Fruit fly (Drosophila melanogaster) whole organism, embryonic: ENCODE measurements around the gene Ttc19.

Source experiments
- Ada2b ChIP-seq: fragments of 200-800 bp; sonication (Bioruptor generic); IDR thresholded peaks from 2 replicates; pipeline ENCODE4 v1.3.6; 2022; ENCODE audit warnings: missing biosample characterization, missing genetic modification characterization
- CG1024 ChIP-seq: fragments of 200-800 bp; sonication (Bioruptor generic); IDR thresholded peaks from 2 replicates; pipeline ENCODE4 v1.3.6; 2022; ENCODE audit warnings: missing biosample characterization, missing genetic modification characterization
- CG10431 ChIP-seq: fragments of 200-800 bp; sonication (Bioruptor generic); optimal IDR thresholded peaks from 3 replicates; lab custom pipeline; 2018; ENCODE audit warnings: missing biosample characterization, mild to moderate bottlenecking, missing genetic modification characterization
- CG10959 ChIP-seq: fragments of 200-800 bp; sonication (Bioruptor generic); IDR thresholded peaks from 2 replicates; pipeline ENCODE4 v1.3.6; 2022; ENCODE audit warnings: missing biosample characterization, missing genetic modification characterization
- CG1233 ChIP-seq: fragments of 200-800 bp; sonication (Bioruptor generic); optimal IDR thresholded peaks from 4 replicates; lab custom pipeline; 2018; ENCODE audit warnings: missing biosample characterization, mild to moderate bottlenecking, missing genetic modification characterization
- CG12659 ChIP-seq: fragments of 200-800 bp; sonication (Bioruptor generic); optimal IDR thresholded peaks from 3 replicates; lab custom pipeline; 2017; ENCODE audit warnings: mild to moderate bottlenecking, missing biosample characterization, missing genetic modification reagents, missing genetic modification characterization
- CG14965 ChIP-seq: fragments of 200-800 bp; sonication (Bioruptor generic); optimal IDR thresholded peaks from 2 replicates; lab custom pipeline; 2016; ENCODE audit warnings: missing biosample characterization, missing genetic modification characterization, borderline replicate concordance
- CG15073 ChIP-seq: fragments of 200-800 bp; sonication (Bioruptor generic); optimal IDR thresholded peaks from 2 replicates; lab custom pipeline; 2016; ENCODE audit warnings: missing biosample characterization, missing genetic modification characterization
- CG15514 ChIP-seq: fragments of 200-800 bp; sonication (Bioruptor generic); optimal IDR thresholded peaks from 3 replicates; lab custom pipeline; 2017; ENCODE audit warnings: missing biosample characterization, missing genetic modification characterization, mild to moderate bottlenecking, moderate library complexity, missing genetic modification reagents
- CG1603 ChIP-seq: fragments of 200-800 bp; sonication (Bioruptor generic); optimal IDR thresholded peaks from 2 replicates; lab custom pipeline; 2019; ENCODE audit warnings: missing biosample characterization, mild to moderate bottlenecking, missing genetic modification characterization, moderate library complexity
- CG17568 ChIP-seq: fragments of 200-800 bp; sonication (Bioruptor generic); optimal IDR thresholded peaks from 2 replicates; lab custom pipeline; 2018; ENCODE audit warnings: missing biosample characterization, mild to moderate bottlenecking, missing genetic modification characterization, moderate library complexity
- CG18599 ChIP-seq: fragments of 200-800 bp; sonication (Bioruptor generic); optimal IDR thresholded peaks from 3 replicates; lab custom pipeline; 2017; ENCODE audit warnings: missing biosample characterization, missing genetic modification characterization, mild to moderate bottlenecking, moderate library complexity, missing genetic modification reagents
- CG31365 ChIP-seq: fragments of 200-800 bp; sonication (Bioruptor generic); optimal IDR thresholded peaks from 2 replicates; lab custom pipeline; 2018; ENCODE audit warnings: missing biosample characterization, mild to moderate bottlenecking, missing genetic modification characterization
- CG6175 ChIP-seq: fragments of 200-800 bp; sonication (Bioruptor generic); IDR thresholded peaks from 3 replicates; pipeline ENCODE4 v1.3.6; 2022; ENCODE audit warnings: missing biosample characterization, missing genetic modification characterization
- CG6254 ChIP-seq: fragments of 200-800 bp; sonication (Bioruptor generic); optimal IDR thresholded peaks from 3 replicates; lab custom pipeline; 2017; ENCODE audit warnings: mild to moderate bottlenecking, missing biosample characterization, missing genetic modification reagents, missing genetic modification characterization
- CG9215 ChIP-seq: fragments of 200-800 bp; sonication (Bioruptor generic); IDR thresholded peaks from 2 replicates; pipeline ENCODE4 v1.3.6; 2022; ENCODE audit warnings: missing biosample characterization, missing genetic modification characterization
- Deaf1 ChIP-seq: fragments of 200-800 bp; optimal IDR thresholded peaks from 3 replicates; lab custom pipeline; 2019; ENCODE audit warnings: missing biosample characterization, mild to moderate bottlenecking, missing genetic modification characterization, moderate library complexity
- Dll ChIP-seq: fragments of 200-800 bp; sonication (Bioruptor generic); IDR thresholded peaks from 4 replicates; pipeline ENCODE4 v1.3.6; 2022; ENCODE audit warnings: missing biosample characterization, missing genetic modification characterization; ENCODE audit not compliant: partially characterized antibody
- H15 ChIP-seq: fragments of 200-800 bp; sonication (Bioruptor generic); IDR thresholded peaks from 3 replicates; pipeline ENCODE4 v1.3.6; 2022; ENCODE audit warnings: missing biosample characterization, missing genetic modification characterization
- H2.0 ChIP-seq: fragments of 200-800 bp; sonication (Bioruptor generic); IDR thresholded peaks from 2 replicates; pipeline ENCODE4 v1.3.6; 2022; ENCODE audit warnings: missing biosample characterization, missing genetic modification characterization
- HLHmδ ChIP-seq: fragments of 200-800 bp; sonication (Bioruptor generic); optimal IDR thresholded peaks from 2 replicates; lab custom pipeline; 2018; ENCODE audit warnings: missing biosample characterization, mild to moderate bottlenecking, missing genetic modification characterization, moderate library complexity
- Hey ChIP-seq: fragments of 200-800 bp; sonication (Bioruptor generic); optimal IDR thresholded peaks from 3 replicates; lab custom pipeline; 2018; ENCODE audit warnings: missing biosample characterization, mild to moderate bottlenecking, missing genetic modification characterization
- HmgZ ChIP-seq: fragments of 200-800 bp; sonication (Bioruptor generic); optimal IDR thresholded peaks from 2 replicates; lab custom pipeline; 2018; ENCODE audit warnings: missing biosample characterization, mild to moderate bottlenecking, missing genetic modification characterization
- Hr78 ChIP-seq, 2 experiments: fragments of 200-800 bp in 1 of 2; fragments of >200 bp in 1 of 2; sonication (Bioruptor generic) in 1 of 2; optimal IDR thresholded peaks; 2 replicates each; lab custom pipeline; 2017 to 2019; ENCODE audit warnings: missing biosample characterization in 2 of 2, missing genetic modification characterization in 2 of 2, mild to moderate bottlenecking in 1 of 2, moderate library complexity in 1 of 2
- Jarid2 ChIP-seq: fragments of 200-800 bp; sonication (Bioruptor generic); optimal IDR thresholded peaks from 3 replicates; lab custom pipeline; 2017; ENCODE audit warnings: mild to moderate bottlenecking, missing biosample characterization, missing genetic modification reagents, missing genetic modification characterization
- Spps ChIP-seq: fragments of 200-800 bp; sonication (Bioruptor generic); optimal IDR thresholded peaks from 2 replicates; lab custom pipeline; 2018; ENCODE audit warnings: missing biosample characterization, mild to moderate bottlenecking, missing genetic modification characterization
- Tbp ChIP-seq: fragments of >200 bp; optimal IDR thresholded peaks from 2 replicates; lab custom pipeline; 2018; ENCODE audit warnings: missing biosample characterization, missing genetic modification characterization
- ap ChIP-seq: fragments of 200-800 bp; sonication (Bioruptor generic); IDR thresholded peaks from 2 replicates; pipeline ENCODE4 v1.3.6; 2022; ENCODE audit warnings: missing biosample characterization, missing genetic modification characterization
- bsh ChIP-seq, 2 experiments: fragments of 200-800 bp; sonication (Bioruptor generic); optimal IDR thresholded peaks; 2 replicates each; lab custom pipeline; 2017 to 2018; ENCODE audit warnings: mild to moderate bottlenecking in 2 of 2, missing biosample characterization in 2 of 2, missing genetic modification characterization in 2 of 2, moderate library complexity in 1 of 2
- chif ChIP-seq, 2 experiments: fragments of 200-800 bp; sonication (Bioruptor generic); optimal IDR thresholded peaks; 3 replicates each; lab custom pipeline; 2016; ENCODE audit warnings: missing biosample characterization in 2 of 2, missing genetic modification characterization in 2 of 2
- chinmo ChIP-seq: fragments of 200-800 bp; sonication (Bioruptor generic); IDR thresholded peaks from 4 replicates; pipeline ENCODE4 v1.3.6; 2022; ENCODE audit warnings: missing biosample characterization, missing genetic modification characterization; ENCODE audit not compliant: partially characterized antibody
- danr ChIP-seq: fragments of 200-800 bp; sonication (Bioruptor generic); IDR thresholded peaks from 2 replicates; pipeline ENCODE4 v1.3.6; 2022; ENCODE audit warnings: missing biosample characterization, missing genetic modification characterization
- eve ChIP-seq, 2 experiments: fragments of >200 bp; optimal IDR thresholded peaks; 2 replicates each; lab custom pipeline; 2017; ENCODE audit warnings: missing biosample characterization in 2 of 2, missing genetic modification characterization in 2 of 2
- ham ChIP-seq: fragments of 200-800 bp; sonication (Bioruptor generic); IDR thresholded peaks from 2 replicates; pipeline ENCODE4 v1.3.6; 2022; ENCODE audit warnings: missing biosample characterization, missing genetic modification characterization
- hb ChIP-seq: fragments of 200-800 bp; sonication (Bioruptor generic); IDR thresholded peaks from 3 replicates; pipeline ENCODE4 v1.3.6; 2022; ENCODE audit warnings: missing biosample characterization, missing genetic modification characterization; ENCODE audit not compliant: partially characterized antibody
- jing ChIP-seq: fragments of 200-800 bp; sonication (Bioruptor generic); optimal IDR thresholded peaks from 2 replicates; lab custom pipeline; 2018; ENCODE audit warnings: missing biosample characterization, mild to moderate bottlenecking, missing genetic modification characterization
- kni ChIP-seq: fragments of 200-800 bp; sonication (Bioruptor generic); optimal IDR thresholded peaks from 3 replicates; lab custom pipeline; 2017; ENCODE audit warnings: mild to moderate bottlenecking, missing biosample characterization, missing genetic modification reagents, missing genetic modification characterization
- mirr ChIP-seq: fragments of 200-800 bp; sonication (Bioruptor generic); optimal IDR thresholded peaks from 3 replicates; lab custom pipeline; 2018; ENCODE audit warnings: missing biosample characterization, mild to moderate bottlenecking, missing genetic modification characterization
- nerfin-1 ChIP-seq: fragments of 200-800 bp; sonication (Bioruptor generic); optimal IDR thresholded peaks from 3 replicates; lab custom pipeline; 2019; ENCODE audit warnings: missing biosample characterization, mild to moderate bottlenecking, missing genetic modification characterization, moderate library complexity
- nerfin-2 ChIP-seq: fragments of 200-800 bp; sonication (Bioruptor generic); IDR thresholded peaks from 2 replicates; pipeline ENCODE4 v1.3.6; 2022; ENCODE audit warnings: missing biosample characterization, missing genetic modification characterization; ENCODE audit not compliant: partially characterized antibody
- pan ChIP-seq, 4 experiments: fragments of >200 bp in 3 of 4; fragments of 200-800 bp in 1 of 4; sonication (Bioruptor generic) in 1 of 4; optimal IDR thresholded peaks in 3 of 4; IDR thresholded peaks in 1 of 4; 2 replicates each; pipeline versions ENCODE4 v1.3.6 to Lab custom; 2017 to 2022; ENCODE audit warnings: missing biosample characterization in 2 of 4, missing genetic modification characterization in 2 of 4, mixed read lengths in 1 of 4
- pho ChIP-seq: fragments of 200-800 bp; sonication (Bioruptor generic); optimal IDR thresholded peaks from 2 replicates; lab custom pipeline; 2016; ENCODE audit warnings: missing biosample characterization, missing genetic modification characterization
- pita ChIP-seq: fragments of 200-800 bp; sonication (Bioruptor generic); optimal IDR thresholded peaks from 2 replicates; lab custom pipeline; 2017; ENCODE audit warnings: missing biosample characterization, mild to moderate bottlenecking, missing genetic modification characterization
- stc ChIP-seq: fragments of 200-800 bp; sonication (Bioruptor generic); IDR thresholded peaks from 2 replicates; pipeline ENCODE4 v1.3.6; 2022; ENCODE audit warnings: missing biosample characterization, missing genetic modification characterization
- stwl ChIP-seq: fragments of 200-800 bp; sonication (Bioruptor generic); optimal IDR thresholded peaks from 3 replicates; lab custom pipeline; 2018; ENCODE audit warnings: missing biosample characterization, mild to moderate bottlenecking, missing genetic modification characterization, moderate library complexity
- sug ChIP-seq: fragments of 200-800 bp; optimal IDR thresholded peaks from 2 replicates; lab custom pipeline; 2019; ENCODE audit warnings: missing biosample characterization, mild to moderate bottlenecking, missing genetic modification characterization, moderate library complexity
- twi ChIP-seq: fragments of 200-800 bp; optimal IDR thresholded peaks from 2 replicates; lab custom pipeline; 2019; ENCODE audit warnings: missing biosample characterization, mild to moderate bottlenecking, missing genetic modification characterization, moderate library complexity
- wek ChIP-seq: fragments of 200-800 bp; sonication (Bioruptor generic); optimal IDR thresholded peaks from 3 replicates; lab custom pipeline; 2018; ENCODE audit warnings: missing biosample characterization, mild to moderate bottlenecking, missing genetic modification characterization, moderate library complexity

The Ttc19 gene

dm6 chr2L:19034213-19034929 lies 10.6 kb downstream of the Ttc19 start, which contains the start of the genes mib2 and CG31800 (continued):
- TF ChIP-seq CG14965 (GFP tag; lab: Kevin White, UChicago) = no peak
- no peak for TF ChIP-seq HmgZ
- no peak for TF ChIP-seq kni (GFP tag; lab: Kevin White, UChicago)
- TF ChIP-seq jing (GFP tag; lab: Kevin White, UChicago) = no peak
- TF ChIP-seq eve (GFP tag; optimal IDR thresholded peaks at IDR 0.05; lab: Kevin White, UChicago) = no peak
- no peak for TF ChIP-seq mirr (GFP tag; lab: Kevin White, UChicago)
- TF ChIP-seq chinmo (GFP tag; lab: Robert Waterston, UW) = peak; percentile 82; the same call in 2 of the 4 replicates
- no peak for TF ChIP-seq Hr78 (GFP tag; optimal IDR thresholded peaks at IDR 0.05; lab: Kevin White, UChicago)
- no peak for TF ChIP-seq Ada2b
- no peak for TF ChIP-seq Hey
- TF ChIP-seq Deaf1 (tag; lab: Kevin White, UChicago) = no peak
- TF ChIP-seq Tbp (GFP tag; lab: Kevin White, UChicago) = no peak
- TF ChIP-seq CG6175 (GFP tag; lab: Robert Waterston, UW) = no peak
- TF ChIP-seq bsh (GFP tag; optimal IDR thresholded peaks at IDR 0.05; lab: Kevin White, UChicago) = no peak
- peak; percentile 78 for TF ChIP-seq nerfin-2 (GFP tag; lab: Robert Waterston, UW)
- no peak for TF ChIP-seq H15 (GFP tag; lab: Robert Waterston, UW)
- no peak for TF ChIP-seq CG6254 (GFP tag; lab: Kevin White, UChicago)
- no peak for TF ChIP-seq wek
- TF ChIP-seq CG31365 (tag; lab: Kevin White, UChicago) = no peak
- no peak for TF ChIP-seq ham (GFP tag; lab: Robert Waterston, UW)
- peak; percentile 40 for TF ChIP-seq CG12659 (GFP tag; lab: Kevin White, UChicago)
- TF ChIP-seq nerfin-1 = no peak
- TF ChIP-seq HLHmδ (GFP tag; lab: Kevin White, UChicago) = no peak
- no peak for TF ChIP-seq Jarid2
- TF ChIP-seq pan (optimal IDR thresholded peaks at IDR 0.05; lab: Kevin White, UChicago) = no peak
- no peak for TF ChIP-seq pan (GFP tag; optimal IDR thresholded peaks at IDR 0.05 in 1 of 2, IDR thresholded peaks at IDR 0.05 in 1 of 2)
- peak; percentile 77 for TF ChIP-seq twi
- TF ChIP-seq pho = no peak
- TF ChIP-seq Dll (GFP tag; lab: Robert Waterston, UW) = peak; percentile 83
- TF ChIP-seq stwl (tag; lab: Kevin White, UChicago) = peak; percentile 59
- peak; percentile 50 for TF ChIP-seq CG1603 (tag; lab: Kevin White, UChicago)
- TF ChIP-seq CG9215 (GFP tag; lab: Robert Waterston, UW) = no peak
- peak; percentile 38 for TF ChIP-seq sug
- no peak for TF ChIP-seq stc (GFP tag; lab: Robert Waterston, UW)
- TF ChIP-seq pita (GFP tag; lab: Kevin White, UChicago) = no peak
- no peak for TF ChIP-seq Spps
- TF ChIP-seq danr (GFP tag; lab: Robert Waterston, UW) = no peak
- TF ChIP-seq CG18599 = no peak
- no peak for TF ChIP-seq CG10431 (GFP tag; lab: Kevin White, UChicago)
- TF ChIP-seq chif (GFP tag; optimal IDR thresholded peaks at IDR 0.05; lab: Kevin White, UChicago) = no peak
- TF ChIP-seq CG15073 = no peak
- peak; percentile 77; the same call in 2 of the 3 replicates for TF ChIP-seq hb
- TF ChIP-seq CG17568 = no peak
- peak; percentile 26 for TF ChIP-seq CG15514 (GFP tag; lab: Kevin White, UChicago)
- no peak for TF ChIP-seq ap (GFP tag; lab: Robert Waterston, UW)
- no peak for TF ChIP-seq CG10959
- no peak for TF ChIP-seq CG1233 (GFP tag; lab: Kevin White, UChicago)
- TF ChIP-seq CG1024 = no peak
- no peak for TF ChIP-seq H2.0
